Worm (Caenorhabditis elegans): ENCODE measurements around the gene F07E5.12.

DNA sequence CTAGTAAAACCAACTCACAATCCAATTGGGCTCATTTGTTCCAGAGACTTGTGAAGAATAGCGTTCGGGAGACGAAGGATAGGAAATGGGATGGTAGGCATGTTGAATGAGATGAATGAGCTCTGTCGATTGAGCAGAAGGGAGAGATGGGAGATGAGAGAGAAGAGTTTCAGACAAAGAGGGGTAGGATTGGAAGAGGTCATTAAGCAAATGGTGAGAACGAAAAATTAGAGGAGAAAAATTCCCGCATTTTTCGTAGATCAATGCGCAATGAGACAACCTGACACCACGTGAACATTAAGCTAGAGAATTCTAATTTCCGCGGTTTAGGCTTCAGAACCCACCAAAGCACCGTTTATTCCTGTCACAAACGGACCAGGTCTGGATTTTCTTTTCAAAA, 3.8 kb upstream of the F07E5.12 start, which contains the start of gene F07E5.13:
- TF ChIP-seq R02D3.7 (tag; optimal IDR thresholded peaks at IDR 0.05) (no peak), nhr-237 (tag; optimal IDR thresholded peaks at IDR 0.05) (no peak)
